Worm (Caenorhabditis elegans): ENCODE data around the gene F19F10.14.

Gene F19F10.14

ce11 chrV:7604858-7605257 lies 34.0 kb upstream of the F19F10.14 start, which contains the start of gene clec-213:
Gene clec-213, plus strand, starts transcription at chrV:7605158.
- TF ChIP-seq aly-2 (tag; optimal IDR thresholded peaks at IDR 0.05) (no peak), nhr-67 (tag; optimal IDR thresholded peaks at IDR 0.05) (no peak), nhr-11 (tag; optimal IDR thresholded peaks at IDR 0.05) (no peak), elt-2 (tag; optimal IDR thresholded peaks at IDR 0.05) (no peak), fkh-10 (GFP tag; optimal IDR thresholded peaks at IDR 0.05) (no peak), nfya-1 (tag; optimal IDR thresholded peaks at IDR 0.05; ENCODE audit: insufficient read depth) (no peak), ceh-16 (tag; optimal IDR thresholded peaks at IDR 0.05) (no peak), zag-1 (tag; optimal IDR thresholded peaks at IDR 0.05) (no peak), nhr-25 (tag; optimal IDR thresholded peaks at IDR 0.05) (no peak), lin-39 (tag; optimal IDR thresholded peaks at IDR 0.05) (no peak), pha-4 (tag; optimal IDR thresholded peaks at IDR 0.05) (no peak), egl-27 (tag; optimal IDR thresholded peaks at IDR 0.05) (no peak), ceh-28 (tag; optimal IDR thresholded peaks at IDR 0.05) (no peak), skn-1 (tag; optimal IDR thresholded peaks at IDR 0.05) (no peak), ceh-82 (tag; optimal IDR thresholded peaks at IDR 0.05) (no peak), snpc-4 (tag; optimal IDR thresholded peaks at IDR 0.05) (no peak), pqm-1 (tag; optimal IDR thresholded peaks at IDR 0.05) (no peak)

- no peak for TF ChIP-seq nhr-12 (tag; optimal IDR thresholded peaks at IDR 0.05)
- TF ChIP-seq ztf-4 (tag; optimal IDR thresholded peaks at IDR 0.05): no peak
- no peak for TF ChIP-seq jun-1 (tag; optimal IDR thresholded peaks at IDR 0.05)
- no peak for TF ChIP-seq nhr-237 (tag; optimal IDR thresholded peaks at IDR 0.05)
- TF ChIP-seq nhr-25 (tag; optimal IDR thresholded peaks at IDR 0.05): no peak
- TF ChIP-seq snpc-4 (tag; optimal IDR thresholded peaks at IDR 0.05): no peak
- TF ChIP-seq tbx-2 (tag; optimal IDR thresholded peaks at IDR 0.05): no peak
- no peak for TF ChIP-seq lin-15B (tag; optimal IDR thresholded peaks at IDR 0.05)
These were observed 32.5 kb upstream of the F19F10.14 start, which contains the start of gene C50E3.11 for ce11 chrV:7603404-7603803. Gene C50E3.11, minus strand, starts transcription at chrV:7603486.

ce11 chrV:7601443-7601842 lies 30.6 kb upstream of the F19F10.14 start, which contains the start of gene scl-26:
Gene scl-26, minus strand, starts transcription at chrV:7601543.
- TF ChIP-seq nhr-23 (tag; optimal IDR thresholded peaks at IDR 0.05) (no peak), elt-2 (tag; optimal IDR thresholded peaks at IDR 0.05) (no peak), ceh-28 (tag; optimal IDR thresholded peaks at IDR 0.05) (no peak), snpc-4 (tag; optimal IDR thresholded peaks at IDR 0.05) (no peak), fkh-10 (GFP tag; optimal IDR thresholded peaks at IDR 0.05) (no peak)

DNA sequence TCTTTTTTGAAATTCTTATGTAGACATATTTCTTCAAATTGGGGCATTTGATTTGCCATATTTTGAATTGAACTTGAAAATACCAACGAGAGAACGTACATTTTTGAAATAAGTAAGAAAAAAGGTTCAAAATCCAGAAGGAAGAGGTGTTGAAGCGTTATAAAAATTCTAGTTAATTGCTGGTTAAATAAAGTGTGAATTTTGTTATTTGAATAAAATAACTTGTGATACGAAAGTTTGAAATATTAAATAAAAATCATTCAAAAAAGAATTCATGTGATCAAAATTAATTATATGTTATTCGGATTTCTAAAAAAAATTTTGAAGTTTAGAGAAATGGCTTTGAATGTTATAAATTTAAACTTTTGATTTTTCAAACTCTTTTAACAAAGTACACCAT lies 29.3 kb upstream of the F19F10.14 start, which contains the start of gene C50E3.9:
Gene C50E3.9 (minus strand): TSS at position 101 of the 400 bp plus-strand sequence.
- TF ChIP-seq elt-2 (tag; optimal IDR thresholded peaks at IDR 0.05): no peak

- TF ChIP-seq fkh-10 (GFP tag; optimal IDR thresholded peaks at IDR 0.05) (no peak), hmg-11 (tag; optimal IDR thresholded peaks at IDR 0.05) (no peak), elt-2 (tag; optimal IDR thresholded peaks at IDR 0.05) (no peak), sea-2 (GFP tag; optimal IDR thresholded peaks at IDR 0.05) (no peak), egl-5 (tag; optimal IDR thresholded peaks at IDR 0.05) (no peak), pha-4 (tag; optimal IDR thresholded peaks at IDR 0.05) (no peak), lsy-12 (tag; optimal IDR thresholded peaks at IDR 0.05) (no peak), nhr-11 (tag; optimal IDR thresholded peaks at IDR 0.05) (no peak), egl-27 (tag; optimal IDR thresholded peaks at IDR 0.05) (no peak), elt-1 (tag; optimal IDR thresholded peaks at IDR 0.05) (no peak), jun-1 (tag; optimal IDR thresholded peaks at IDR 0.05) (no peak), ztf-11 (tag; optimal IDR thresholded peaks at IDR 0.05) (no peak), snpc-4 (tag; optimal IDR thresholded peaks at IDR 0.05) (no peak), elt-3 (tag; optimal IDR thresholded peaks at IDR 0.05) (no peak), mml-1 (tag; optimal IDR thresholded peaks at IDR 0.05) (no peak), unc-39 (tag; optimal IDR thresholded peaks at IDR 0.05) (no peak), mdl-1 (tag; optimal IDR thresholded peaks at IDR 0.05) (no peak), ceh-16 (tag; optimal IDR thresholded peaks at IDR 0.05) (no peak)
These were observed 27.4 kb upstream of the F19F10.14 start, which contains the start of gene C50E3.7 for ce11 chrV:7598269-7598668. Gene C50E3.7, minus strand, starts transcription at chrV:7598369.
